Worm (Caenorhabditis elegans): ENCODE results near the gene clec-163.
A peak's percentile ranks its signal among the peaks of the same experiment; 100 is the strongest.

Gene clec-163

DNA sequence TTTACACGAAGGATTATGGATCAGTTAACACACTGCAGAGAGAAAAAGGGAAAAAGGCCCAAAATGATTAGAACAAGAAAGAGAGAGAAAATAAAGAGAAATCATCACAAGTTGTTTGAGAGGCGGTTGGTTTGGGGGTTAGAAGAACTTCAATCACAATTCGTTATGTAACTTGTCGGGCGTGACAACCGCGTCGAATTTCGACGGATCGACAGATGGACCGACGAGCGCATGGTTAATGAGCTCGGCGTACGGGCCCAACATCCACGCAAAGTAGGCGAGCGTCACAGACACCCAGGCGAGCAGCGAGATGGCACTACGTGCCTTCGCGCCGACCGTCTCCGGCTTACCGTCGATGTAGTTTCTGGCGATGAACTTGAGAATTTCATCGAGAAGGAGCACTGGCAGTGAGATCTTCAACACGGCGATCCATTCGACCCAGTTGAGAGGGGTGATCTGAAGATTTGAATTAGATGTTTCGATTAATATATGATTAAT is 18.7 kb downstream of the clec-163 start:
- TF ChIP-seq efl-3 (GFP tag; optimal IDR thresholded peaks at IDR 0.05) (no peak), egl-27 (tag; optimal IDR thresholded peaks at IDR 0.05) (no peak)

DNA sequence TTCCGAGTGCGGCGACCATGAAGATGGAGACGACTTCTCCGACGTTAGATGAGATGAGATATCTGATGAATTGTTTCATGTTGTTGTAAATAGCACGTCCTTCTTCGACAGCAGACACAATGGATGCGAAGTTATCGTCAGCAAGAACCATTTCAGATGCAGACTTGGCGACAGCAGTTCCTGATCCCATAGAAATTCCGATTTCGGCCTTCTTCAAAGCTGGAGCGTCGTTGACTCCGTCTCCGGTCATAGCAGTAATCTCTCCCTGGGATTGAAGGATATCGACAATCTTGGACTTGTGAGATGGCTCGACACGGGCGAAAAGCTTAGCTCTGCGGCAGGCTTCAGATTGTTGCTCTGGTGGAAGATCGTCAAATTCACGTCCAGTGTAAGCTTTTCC is 19.7 kb downstream of the clec-163 start:
- peak; percentile 18 for TF ChIP-seq aly-2 (tag; optimal IDR thresholded peaks at IDR 0.05)
- no peak for TF ChIP-seq mep-1 (tag; optimal IDR thresholded peaks at IDR 0.05)

ce11 chrIII:10815199-10815598 is 21.1 kb downstream of the clec-163 start:
- TF ChIP-seq rnt-1 (tag; optimal IDR thresholded peaks at IDR 0.05) = peak; percentile 5
- TF ChIP-seq jun-1 (tag; optimal IDR thresholded peaks at IDR 0.05) = no peak

ce11 chrIII:10816045-10816444 is 21.9 kb downstream of the clec-163 start:
- TF ChIP-seq C16A3.4 (tag; optimal IDR thresholded peaks at IDR 0.05) = no peak
- no peak for TF ChIP-seq ceh-8 (GFP tag; optimal IDR thresholded peaks at IDR 0.05)
- TF ChIP-seq ceh-82 (tag; optimal IDR thresholded peaks at IDR 0.05) = peak in 1 of 3 experiments; percentile 0
- TF ChIP-seq F16B12.6 (tag; optimal IDR thresholded peaks at IDR 0.05) = no peak
- no peak for TF ChIP-seq isw-1 (GFP tag; IDR thresholded peaks at IDR 0.05)
- TF ChIP-seq nhr-12 (tag; optimal IDR thresholded peaks at IDR 0.05) = no peak
- TF ChIP-seq snu-23 (GFP tag; optimal IDR thresholded peaks at IDR 0.05) = peak; percentile 68
- TF ChIP-seq pax-3 (tag; optimal IDR thresholded peaks at IDR 0.05) = no peak
- TF ChIP-seq lin-35 (GFP tag; optimal IDR thresholded peaks at IDR 0.05) = peak in 1 of 2 experiments; percentile 29
- no peak for TF ChIP-seq hlh-17 (GFP tag; optimal IDR thresholded peaks at IDR 0.05; ENCODE audit: borderline replicate concordance)
- no peak for TF ChIP-seq ama-1 (optimal IDR thresholded peaks at IDR 0.05)
- peak; percentile 4 for TF ChIP-seq lir-3 (tag; optimal IDR thresholded peaks at IDR 0.05; ENCODE audit: poor library complexity)
- TF ChIP-seq fkh-4 (tag; optimal IDR thresholded peaks at IDR 0.05; ENCODE audit: borderline replicate concordance) = no peak
- TF ChIP-seq sup-37 (GFP tag; optimal IDR thresholded peaks at IDR 0.05) = no peak
- TF ChIP-seq nhr-47 (tag; optimal IDR thresholded peaks at IDR 0.05) = no peak
- peak; percentile 53 for TF ChIP-seq unc-130 (tag; optimal IDR thresholded peaks at IDR 0.05)
- TF ChIP-seq rnt-1 (tag; optimal IDR thresholded peaks at IDR 0.05) = peak; percentile 60
- TF ChIP-seq nhr-71 (tag; optimal IDR thresholded peaks at IDR 0.05) = peak; percentile 87
- peak; percentile 19; the same call in 1 of the 2 replicates for TF ChIP-seq unc-98 (GFP tag; IDR thresholded peaks at IDR 0.05)
- no peak for TF ChIP-seq efl-3 (GFP tag; optimal IDR thresholded peaks at IDR 0.05)
- no peak for TF ChIP-seq nhr-90 (tag; optimal IDR thresholded peaks at IDR 0.05; ENCODE audit: poor library complexity)
- TF ChIP-seq pag-3 (tag; optimal IDR thresholded peaks at IDR 0.05; ENCODE audit: borderline replicate concordance, insufficient read depth) = peak; percentile 90
- TF ChIP-seq dpl-1 (GFP tag; optimal IDR thresholded peaks at IDR 0.05) = peak in 1 of 3 experiments; percentile 8
- peak; percentile 61 for TF ChIP-seq nhr-19 (GFP tag; conservative IDR thresholded peaks at IDR 0.05)
- no peak for TF ChIP-seq xbp-1 (tag; optimal IDR thresholded peaks at IDR 0.05)
- no peak for TF ChIP-seq aha-1 (tag; optimal IDR thresholded peaks at IDR 0.05)
- TF ChIP-seq ceh-63 (GFP tag; optimal IDR thresholded peaks at IDR 0.05) = no peak
- TF ChIP-seq ets-5 (GFP tag; IDR thresholded peaks at IDR 0.05) = no peak
- no peak for TF ChIP-seq pqm-1 (tag; optimal IDR thresholded peaks at IDR 0.05)
- no peak for TF ChIP-seq ces-1 (GFP tag; optimal IDR thresholded peaks at IDR 0.05)
- no peak for TF ChIP-seq irx-1 (tag; optimal IDR thresholded peaks at IDR 0.05)
- TF ChIP-seq unc-62 (GFP tag; optimal IDR thresholded peaks at IDR 0.05) = no peak
- TF ChIP-seq aly-2 (tag; optimal IDR thresholded peaks at IDR 0.05) = peak; percentile 40
- no peak for TF ChIP-seq skn-1 (tag; optimal IDR thresholded peaks at IDR 0.05)
- peak; percentile 48 to 64 for TF ChIP-seq lsy-2 (tag; optimal IDR thresholded peaks at IDR 0.05)
- TF ChIP-seq nhr-76 (tag; optimal IDR thresholded peaks at IDR 0.05) = no peak
- peak; percentile 48 for TF ChIP-seq nhr-20 (tag; optimal IDR thresholded peaks at IDR 0.05)
- TF ChIP-seq nhr-77 (tag; optimal IDR thresholded peaks at IDR 0.05) = no peak
- no peak for TF ChIP-seq unc-86 (tag; optimal IDR thresholded peaks at IDR 0.05)
- TF ChIP-seq jun-1 (tag; optimal IDR thresholded peaks at IDR 0.05) = no peak
- no peak for TF ChIP-seq grh-1 (GFP tag; IDR thresholded peaks at IDR 0.05)
- peak; percentile 33 for TF ChIP-seq mep-1 (tag; optimal IDR thresholded peaks at IDR 0.05)
- TF ChIP-seq lin-14 (GFP tag; optimal IDR thresholded peaks at IDR 0.05) = peak; percentile 87
- no peak for TF ChIP-seq ztf-11 (tag; optimal IDR thresholded peaks at IDR 0.05)
